Worm (Caenorhabditis elegans) whole organism, L3 larva: ENCODE data around the gene F25E5.8.

ENCODE experiments used
- ceh-82 ChIP-seq: fragments of 150-350 bp; optimal IDR thresholded peaks from 2 replicates; lab custom pipeline; 2014; ENCODE audit warnings: missing biosample characterization, missing genetic modification characterization
- elt-1 ChIP-seq: fragments of 150-350 bp; optimal IDR thresholded peaks from 2 replicates; lab custom pipeline; 2014; ENCODE audit warnings: missing biosample characterization, missing genetic modification characterization
- nhr-76 ChIP-seq: fragments of 150-350 bp; sonication (generic microtip); optimal IDR thresholded peaks from 5 replicates; lab custom pipeline; 2014; ENCODE audit warnings: missing biosample characterization, missing genetic modification characterization
- skn-1 ChIP-seq: fragments of 150-350 bp; optimal IDR thresholded peaks from 2 replicates; lab custom pipeline; 2014; ENCODE audit warnings: missing biosample characterization, missing genetic modification characterization
- zag-1 ChIP-seq: fragments of 150-350 bp; optimal IDR thresholded peaks from 2 replicates; lab custom pipeline; 2014; ENCODE audit warnings: missing biosample characterization, missing genetic modification characterization
- ztf-11 ChIP-seq: fragments of 150-350 bp; optimal IDR thresholded peaks from 2 replicates; lab custom pipeline; 2014; ENCODE audit warnings: missing biosample characterization, missing genetic modification characterization

- TF ChIP-seq zag-1 (no peak), nhr-76 (tag; lab: Kevin White, UChicago) (no peak), elt-1 (tag; lab: Kevin White, UChicago) (no peak), ceh-82 (no peak), skn-1 (tag; lab: Kevin White, UChicago) (no peak), ztf-11 (tag; lab: Kevin White, UChicago) (no peak)
Measured at ce11 chrV:7472815-7473214, 37.1 kb downstream of the F25E5.8 start, which contains the start of gene str-28.
